Fruit fly (Drosophila melanogaster): ENCODE results near the gene CG46311.

The CG46311 gene

DNA sequence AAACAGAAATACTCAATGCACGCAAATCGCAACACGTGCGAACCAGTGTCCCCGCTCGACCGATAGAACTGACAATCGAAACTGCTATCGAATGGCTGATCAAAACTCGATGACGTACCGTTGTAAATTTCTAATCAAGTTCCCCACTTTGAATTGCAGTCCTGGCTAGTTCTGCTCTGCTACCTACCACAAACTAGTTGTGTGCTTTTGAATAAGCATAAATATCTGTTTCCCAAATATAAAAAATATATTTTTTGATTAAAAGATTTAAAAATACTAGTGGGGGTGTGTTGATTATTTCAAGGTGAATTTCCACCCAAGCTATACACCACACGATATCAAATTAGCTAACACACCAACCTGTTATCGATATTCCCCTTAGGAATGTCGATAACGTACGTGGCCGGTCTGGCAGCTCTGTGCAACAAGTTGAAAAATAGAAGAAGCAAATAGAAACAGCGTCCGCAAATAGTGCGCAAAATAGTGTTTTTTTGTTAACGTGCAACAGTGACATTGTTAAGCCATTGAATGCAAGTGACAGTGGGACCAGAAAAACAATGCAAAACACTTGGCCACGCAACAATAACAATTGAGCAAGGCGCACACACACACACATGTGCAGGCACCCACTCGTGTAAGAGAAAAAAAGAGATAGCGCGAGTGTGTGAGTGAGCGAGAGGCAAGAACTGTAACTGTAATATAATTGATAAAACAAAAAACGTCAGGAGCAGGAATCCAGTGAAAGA is 60.9 kb downstream of the CG46311 start, which contains the start of the genes CG2691 and NFAT:
CG2691 (minus strand) TSS at position 75 of the 746 bp plus-strand sequence.
NFAT (plus strand) TSS at position 412 of the 746 bp plus-strand sequence.
- TF ChIP-seq CG8301 (tag; optimal IDR thresholded peaks at IDR 0.05) = no peak
- peak; percentile 18 for TF ChIP-seq CG8159 (tag; optimal IDR thresholded peaks at IDR 0.05)
- peak; percentile 2 for TF ChIP-seq Pif1B (GFP tag; optimal IDR thresholded peaks at IDR 0.05)
- TF ChIP-seq gl (tag; optimal IDR thresholded peaks at IDR 0.05) = peak; percentile 34
- TF ChIP-seq CG32121 (GFP tag; IDR thresholded peaks at IDR 0.05) = 0 out of 2 replicates have a peak, but pooled peaks have one; percentile 8
- no peak for TF ChIP-seq CG14655 (GFP tag; optimal IDR thresholded peaks at IDR 0.05)
- peak; percentile 25 for TF ChIP-seq EcR (GFP tag; optimal IDR thresholded peaks at IDR 0.05)
- 0 out of 2 replicates have a peak, but pooled peaks have one; percentile 42 for TF ChIP-seq CG12605 (GFP tag; IDR thresholded peaks at IDR 0.05)
- TF ChIP-seq CG15710 (tag; optimal IDR thresholded peaks at IDR 0.05) = peak; percentile 25
- TF ChIP-seq CG13204 (GFP tag; optimal IDR thresholded peaks at IDR 0.05) = no peak
- no peak for TF ChIP-seq CG10348 (GFP tag; IDR thresholded peaks at IDR 0.05)
- TF ChIP-seq Snoo (tag; optimal IDR thresholded peaks at IDR 0.05) = no peak

- no peak for TF ChIP-seq gl (tag; optimal IDR thresholded peaks at IDR 0.05)
- TF ChIP-seq Ets98B (GFP tag; IDR thresholded peaks at IDR 0.05) = no peak
- TF ChIP-seq CG8301 (tag; optimal IDR thresholded peaks at IDR 0.05) = no peak
- no peak for TF ChIP-seq CG9948 (tag; optimal IDR thresholded peaks at IDR 0.05)
- no peak for TF ChIP-seq fd96Ca (GFP tag; IDR thresholded peaks at IDR 0.05)
- TF ChIP-seq CG17806 (tag; optimal IDR thresholded peaks at IDR 0.05) = no peak
- peak; percentile 91 for TF ChIP-seq CG13204 (GFP tag; optimal IDR thresholded peaks at IDR 0.05)
- TF ChIP-seq CG12605 (GFP tag; IDR thresholded peaks at IDR 0.05) = no peak
- TF ChIP-seq Snoo (tag; optimal IDR thresholded peaks at IDR 0.05) = no peak
- TF ChIP-seq CG32121 (GFP tag; IDR thresholded peaks at IDR 0.05) = peak; percentile 10; the same call in 1 of the 2 replicates
- peak; percentile 54; the same call in 1 of the 3 replicates for TF ChIP-seq CG4496 (GFP tag; IDR thresholded peaks at IDR 0.05)
- TF ChIP-seq Pif1A (GFP tag; optimal IDR thresholded peaks at IDR 0.05) = no peak
- no peak for TF ChIP-seq CG8159 (tag; optimal IDR thresholded peaks at IDR 0.05)
Measured at dm6 chrX:13625080-13625723, 61.6 kb downstream of the CG46311 start.

DNA sequence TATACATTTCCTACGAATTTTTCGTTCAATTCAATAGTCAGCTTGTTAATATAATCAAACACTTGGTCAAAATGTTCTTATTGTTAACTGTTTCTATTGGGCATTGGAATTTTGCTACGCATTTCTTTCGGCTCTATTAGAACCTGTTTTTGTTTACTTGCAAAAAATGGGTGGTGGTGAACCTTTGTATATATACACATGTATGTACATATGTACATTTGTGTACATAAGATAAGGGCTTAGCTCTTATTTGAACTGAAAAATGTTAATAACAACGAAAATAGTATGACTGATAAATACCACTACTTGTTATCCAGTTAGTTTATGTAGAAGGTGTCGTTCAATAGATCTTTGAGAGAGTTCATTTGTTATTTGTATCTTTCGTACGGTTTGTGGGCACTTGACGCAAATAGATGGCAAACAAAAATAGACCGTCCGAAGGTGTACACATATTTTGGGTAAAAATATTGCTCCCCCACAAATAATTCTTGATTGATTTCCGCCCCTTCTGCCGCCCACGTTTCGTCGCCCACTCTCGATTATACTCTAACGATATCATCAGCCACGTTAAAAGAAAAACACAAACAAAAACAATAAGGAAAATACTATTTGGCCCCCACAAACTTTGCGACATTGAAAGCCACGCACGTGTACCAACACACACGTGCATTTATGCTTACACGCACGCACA is 62.4 kb downstream of the CG46311 start:
- TF ChIP-seq CG8159 (tag; optimal IDR thresholded peaks at IDR 0.05) = no peak

DNA sequence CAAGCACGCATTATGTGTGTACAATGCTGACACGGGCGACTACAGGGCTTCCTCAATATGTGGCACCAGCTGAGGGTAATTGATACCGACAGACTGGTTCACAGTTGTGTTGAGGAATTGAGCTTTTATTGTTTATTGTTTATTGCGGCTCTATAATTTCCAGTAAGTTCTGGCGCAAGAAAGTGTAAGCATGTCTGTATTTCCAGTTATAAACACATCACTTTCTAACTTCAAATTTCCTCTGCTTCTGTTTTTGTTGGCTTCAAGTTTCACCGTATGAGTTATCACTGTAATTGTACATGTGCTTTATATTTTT is 62.9 kb downstream of the CG46311 start:
- TF ChIP-seq CG9948 (tag; optimal IDR thresholded peaks at IDR 0.05) (peak; percentile 38), Pif1A (GFP tag; optimal IDR thresholded peaks at IDR 0.05) (no peak), rn (GFP tag; IDR thresholded peaks at IDR 0.05) (no peak), CG13204 (GFP tag; optimal IDR thresholded peaks at IDR 0.05) (no peak), CG32121 (GFP tag; IDR thresholded peaks at IDR 0.05) (no peak), gl (tag; optimal IDR thresholded peaks at IDR 0.05) (no peak), EcR (GFP tag; optimal IDR thresholded peaks at IDR 0.05) (no peak), D1 (tag; optimal IDR thresholded peaks at IDR 0.05) (no peak), CG17806 (tag; optimal IDR thresholded peaks at IDR 0.05) (no peak), Snoo (tag; optimal IDR thresholded peaks at IDR 0.05) (no peak), CG34367 (tag; optimal IDR thresholded peaks at IDR 0.05) (peak; percentile 4), CG8301 (tag; optimal IDR thresholded peaks at IDR 0.05) (peak; percentile 35), CG14655 (GFP tag; optimal IDR thresholded peaks at IDR 0.05) (no peak), CG15710 (tag; optimal IDR thresholded peaks at IDR 0.05) (peak; percentile 25), Pif1B (GFP tag; optimal IDR thresholded peaks at IDR 0.05) (peak; percentile 6), CG10348 (GFP tag; IDR thresholded peaks at IDR 0.05) (no peak), fd96Ca (GFP tag; IDR thresholded peaks at IDR 0.05) (no peak), CG4496 (GFP tag; IDR thresholded peaks at IDR 0.05) (peak; percentile 55; the same call in 1 of the 3 replicates), CG12605 (GFP tag; IDR thresholded peaks at IDR 0.05) (0 out of 2 replicates have a peak, but pooled peaks have one; percentile 13), CG8159 (tag; optimal IDR thresholded peaks at IDR 0.05) (peak; percentile 45), Ets98B (GFP tag; IDR thresholded peaks at IDR 0.05) (no peak)

- no peak for TF ChIP-seq CG8159 (tag; optimal IDR thresholded peaks at IDR 0.05)
- no peak for TF ChIP-seq CG13204 (GFP tag; optimal IDR thresholded peaks at IDR 0.05)
- TF ChIP-seq CG34367 (tag; optimal IDR thresholded peaks at IDR 0.05) = no peak
- no peak for TF ChIP-seq CG4496 (GFP tag; IDR thresholded peaks at IDR 0.05)
- TF ChIP-seq Snoo (tag; optimal IDR thresholded peaks at IDR 0.05) = no peak
- no peak for TF ChIP-seq CG12605 (GFP tag; IDR thresholded peaks at IDR 0.05)
- TF ChIP-seq D1 (tag; optimal IDR thresholded peaks at IDR 0.05) = no peak
- TF ChIP-seq CG15710 (tag; optimal IDR thresholded peaks at IDR 0.05) = no peak
- no peak for TF ChIP-seq rn (GFP tag; IDR thresholded peaks at IDR 0.05)
- TF ChIP-seq CG8301 (tag; optimal IDR thresholded peaks at IDR 0.05) = no peak
Measured at dm6 chrX:13627855-13628254, 64.2 kb downstream of the CG46311 start.

DNA sequence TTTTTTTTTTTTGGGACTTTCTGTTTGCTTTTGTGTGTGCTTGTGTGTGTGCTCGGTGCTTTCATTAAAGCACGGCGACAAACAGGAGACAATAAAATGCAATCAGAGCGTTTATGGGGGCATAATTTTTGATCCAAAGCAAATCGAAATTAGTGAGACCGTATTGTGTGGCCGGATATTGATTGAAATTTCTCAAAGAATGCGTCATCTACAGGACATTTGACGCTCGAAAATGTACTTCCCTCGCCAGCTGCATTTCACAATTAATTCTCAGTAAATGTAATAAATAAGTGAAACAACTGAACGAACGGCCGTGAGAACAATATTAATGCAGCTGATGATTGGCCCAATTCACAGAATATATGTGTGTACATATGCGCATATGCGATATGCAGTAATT is 65.8 kb downstream of the CG46311 start:
- TF ChIP-seq CG10348 (GFP tag; IDR thresholded peaks at IDR 0.05) (no peak), EcR (GFP tag; optimal IDR thresholded peaks at IDR 0.05) (no peak), CG13204 (GFP tag; optimal IDR thresholded peaks at IDR 0.05) (no peak), CG12605 (GFP tag; IDR thresholded peaks at IDR 0.05) (no peak), Snoo (tag; optimal IDR thresholded peaks at IDR 0.05) (no peak), fd96Ca (GFP tag; IDR thresholded peaks at IDR 0.05) (no peak), gl (tag; optimal IDR thresholded peaks at IDR 0.05) (no peak), Pif1A (GFP tag; optimal IDR thresholded peaks at IDR 0.05) (no peak), CG14655 (GFP tag; optimal IDR thresholded peaks at IDR 0.05) (no peak), D1 (tag; optimal IDR thresholded peaks at IDR 0.05) (no peak)
